Worm (Caenorhabditis elegans): ENCODE results near the gene fbxa-147.
A peak's percentile ranks its signal among the peaks of the same experiment; 100 is the strongest.

The fbxa-147 gene

DNA sequence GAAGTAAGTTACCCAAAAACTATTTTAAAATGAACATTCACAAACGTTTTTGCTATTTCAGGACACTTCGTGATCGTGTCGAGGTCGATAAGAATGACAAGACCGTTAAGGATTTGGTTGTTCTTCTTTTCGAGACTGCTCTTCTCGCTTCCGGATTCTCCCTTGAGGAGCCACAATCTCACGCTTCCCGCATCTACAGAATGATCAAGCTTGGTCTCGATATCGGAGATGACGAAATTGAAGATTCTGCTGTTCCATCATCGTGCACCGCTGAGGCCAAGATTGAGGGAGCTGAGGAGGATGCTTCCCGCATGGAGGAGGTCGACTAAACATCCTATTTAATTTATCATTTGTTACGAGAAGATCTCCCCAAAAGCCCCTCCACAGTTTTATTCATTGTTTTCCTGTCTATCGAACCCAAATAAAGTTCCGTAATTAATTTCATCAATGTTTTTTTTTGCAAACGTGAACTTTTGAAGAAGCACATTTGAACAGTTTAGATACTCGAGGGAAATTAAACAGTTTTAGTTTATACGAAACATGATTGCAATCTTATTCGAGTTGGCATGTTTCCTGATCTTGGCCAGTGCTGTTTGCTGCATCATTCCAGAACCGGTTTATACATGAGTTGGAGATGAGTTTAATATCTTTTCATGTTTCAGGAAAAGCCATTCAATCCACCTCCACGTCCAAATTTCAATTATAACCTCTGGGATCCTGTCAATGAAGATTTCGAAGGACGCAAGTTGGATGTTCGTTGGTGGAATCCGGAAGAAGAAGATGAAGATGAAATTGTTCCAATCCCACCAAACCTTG lies 28.0 kb upstream of the fbxa-147 start, which contains the start of gene C47E8.11 (continued):
- TF ChIP-seq ceh-82 (tag; optimal IDR thresholded peaks at IDR 0.05) (no peak), sptf-1 (tag; optimal IDR thresholded peaks at IDR 0.05) (no peak), snpc-4 (tag; optimal IDR thresholded peaks at IDR 0.05) (peak; percentile 28), egl-27 (tag; optimal IDR thresholded peaks at IDR 0.05) (no peak), efl-1 (optimal IDR thresholded peaks at IDR 0.05) (no peak), efl-1 (GFP tag; optimal IDR thresholded peaks at IDR 0.05 in 1 of 2) (peak; percentile 13 to 68), aha-1 (tag; optimal IDR thresholded peaks at IDR 0.05) (peak; percentile 20), unc-30 (tag; optimal IDR thresholded peaks at IDR 0.05) (no peak), unc-86 (tag; optimal IDR thresholded peaks at IDR 0.05) (peak; percentile 28), C16A3.4 (tag; optimal IDR thresholded peaks at IDR 0.05) (no peak), fkh-8 (tag; optimal IDR thresholded peaks at IDR 0.05) (no peak), nhr-77 (tag; optimal IDR thresholded peaks at IDR 0.05) (no peak), fkh-10 (GFP tag; optimal IDR thresholded peaks at IDR 0.05) (no peak), irx-1 (tag; optimal IDR thresholded peaks at IDR 0.05) (no peak), nhr-19 (GFP tag; conservative IDR thresholded peaks at IDR 0.05) (peak; percentile 38; the same call in 1 of the 2 replicates), vab-15 (tag; optimal IDR thresholded peaks at IDR 0.05) (no peak), sox-4 (tag; optimal IDR thresholded peaks at IDR 0.05) (no peak), ztf-11 (tag; optimal IDR thresholded peaks at IDR 0.05) (no peak), nhr-84 (tag; optimal IDR thresholded peaks at IDR 0.05) (no peak), tlp-1 (tag; optimal IDR thresholded peaks at IDR 0.05) (no peak), zag-1 (tag; optimal IDR thresholded peaks at IDR 0.05) (no peak), unc-62 (GFP tag; optimal IDR thresholded peaks at IDR 0.05) (no peak), ceh-88 (GFP tag; IDR thresholded peaks at IDR 0.05) (no peak), isw-1 (GFP tag; IDR thresholded peaks at IDR 0.05) (no peak), skn-1 (tag; optimal IDR thresholded peaks at IDR 0.05) (no peak), nhr-76 (tag; optimal IDR thresholded peaks at IDR 0.05) (no peak), mef-2 (tag; optimal IDR thresholded peaks at IDR 0.05) (no peak), C04F5.9 (tag; optimal IDR thresholded peaks at IDR 0.05) (no peak), lin-13 (GFP tag; optimal IDR thresholded peaks at IDR 0.05) (peak; percentile 25), ceh-90 (tag; optimal IDR thresholded peaks at IDR 0.05) (no peak), pax-3 (tag; optimal IDR thresholded peaks at IDR 0.05) (peak; percentile 65), nhr-11 (tag; optimal IDR thresholded peaks at IDR 0.05) (no peak), zip-4 (GFP tag; optimal IDR thresholded peaks at IDR 0.05) (no peak), tbx-2 (tag; optimal IDR thresholded peaks at IDR 0.05) (no peak), swsn-7 (tag; optimal IDR thresholded peaks at IDR 0.05) (peak; percentile 63), nhr-20 (tag; optimal IDR thresholded peaks at IDR 0.05) (peak; percentile 39), lir-3 (tag; optimal IDR thresholded peaks at IDR 0.05; ENCODE audit: poor library complexity) (no peak), sup-37 (GFP tag; optimal IDR thresholded peaks at IDR 0.05) (no peak), nhr-90 (tag; optimal IDR thresholded peaks at IDR 0.05; ENCODE audit: poor library complexity) (peak; percentile 65), lin-39 (tag; optimal IDR thresholded peaks at IDR 0.05) (no peak), lin-14 (GFP tag; optimal IDR thresholded peaks at IDR 0.05) (peak; percentile 33), nhr-12 (tag; optimal IDR thresholded peaks at IDR 0.05) (no peak), elt-2 (tag; optimal IDR thresholded peaks at IDR 0.05) (peak; percentile 31), C34B4.2 (tag; optimal IDR thresholded peaks at IDR 0.05) (no peak)
